Fruit fly (Drosophila melanogaster) whole organism: Measurements from ENCODE around the gene JTBR.

ENCODE experiments used
- CG8478 ChIP-seq: fragments of >200 bp; optimal IDR thresholded peaks from 2 replicates; lab custom pipeline; 2018; ENCODE audit warnings: inconsistent platforms
- usp ChIP-seq: fragments of >200 bp; optimal IDR thresholded peaks from 2 replicates; lab custom pipeline; 2017; ENCODE audit warnings: missing biosample characterization, missing genetic modification characterization, mixed read lengths

DNA sequence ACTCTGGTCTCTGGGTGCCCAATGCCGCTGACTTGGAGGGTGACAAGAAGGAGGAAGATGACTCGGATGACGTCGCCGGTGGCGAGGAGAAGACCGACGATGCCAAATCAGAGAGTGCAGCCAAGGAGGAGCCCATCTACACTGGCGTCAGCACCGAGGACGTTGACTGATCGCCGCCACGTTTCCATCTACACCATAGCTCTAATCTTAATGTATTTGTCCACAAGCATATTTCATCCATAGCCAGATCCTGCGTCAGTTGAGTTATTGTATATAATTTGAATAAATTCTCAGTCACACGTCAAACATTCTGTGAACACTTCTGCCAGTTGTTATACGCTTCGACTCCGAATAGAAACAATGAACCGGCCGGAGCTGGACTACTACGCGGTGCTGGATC lies 5.7 kb downstream of the JTBR start, which contains the start of gene CG12020:
- TF ChIP-seq CG8478 (lab: Kevin White, UChicago) (no peak), usp (GFP tag; lab: Kevin White, UChicago) (no peak)
